Worm (Caenorhabditis elegans): ENCODE measurements around the gene ZK856.11.
A peak's percentile ranks its signal among the peaks of the same experiment; 100 is the strongest.

Gene ZK856.11

ce11 chrV:10204863-10205338 lies at the start of gene ZK856.11, which contains the start of gene ZK856.19:
Gene ZK856.11 (minus strand): TSS chrV:10204938.
Gene ZK856.19 (minus strand): TSS chrV:10204913.
- no peak for TF ChIP-seq aha-1 (tag)
- TF ChIP-seq ceh-82 (tag; optimal IDR thresholded peaks at IDR 0.05): no peak
- TF ChIP-seq aly-2 (tag; optimal IDR thresholded peaks at IDR 0.05): no peak
- TF ChIP-seq mdl-1 (tag; optimal IDR thresholded peaks at IDR 0.05): no peak
- TF ChIP-seq T26A8.4 (GFP tag; IDR thresholded peaks at IDR 0.05): no peak
- TF ChIP-seq rbr-2 (tag; optimal IDR thresholded peaks at IDR 0.05): peak; percentile 62
- 0 out of 2 replicates have a peak, but pooled peaks have one; percentile 23 for TF ChIP-seq hmg-1.1 (GFP tag; IDR thresholded peaks at IDR 0.05)
- no peak for TF ChIP-seq mxl-2 (GFP tag; conservative IDR thresholded peaks at IDR 0.05)
- peak; percentile 35 for TF ChIP-seq hlh-11 (tag; optimal IDR thresholded peaks at IDR 0.05)
- TF ChIP-seq nhr-10 (tag; optimal IDR thresholded peaks at IDR 0.05): no peak
- TF ChIP-seq F10B5.3 (tag; optimal IDR thresholded peaks at IDR 0.05): no peak
- TF ChIP-seq lin-1 (GFP tag; IDR thresholded peaks at IDR 0.05): no peak
- TF ChIP-seq Y48G9A.11 (GFP tag; IDR thresholded peaks at IDR 0.05): no peak
- no peak for TF ChIP-seq saeg-2 (GFP tag; IDR thresholded peaks at IDR 0.05)
- 0 out of 2 replicates have a peak, but pooled peaks have one; percentile 31 for TF ChIP-seq arid-1 (GFP tag; conservative IDR thresholded peaks at IDR 0.05)
- peak; percentile 74 for TF ChIP-seq duxl-1 (tag; optimal IDR thresholded peaks at IDR 0.05; ENCODE audit: poor library complexity)
- no peak for TF ChIP-seq mdt-29 (GFP tag; IDR thresholded peaks at IDR 0.05)
- peak; percentile 72 for TF ChIP-seq mes-2 (tag; optimal IDR thresholded peaks at IDR 0.05; ENCODE audit: poor library complexity, severe bottlenecking)
- no peak for TF ChIP-seq skn-1 (tag; optimal IDR thresholded peaks at IDR 0.05)
- TF ChIP-seq F37D6.2 (tag; optimal IDR thresholded peaks at IDR 0.05): no peak
- TF ChIP-seq daf-12 (tag; optimal IDR thresholded peaks at IDR 0.05): no peak
- peak; percentile 42 for TF ChIP-seq T20F7.1 (GFP tag; optimal IDR thresholded peaks at IDR 0.05)
- TF ChIP-seq F26F4.8 (GFP tag; conservative IDR thresholded peaks at IDR 0.05): no peak
- no peak for TF ChIP-seq egl-27 (tag; optimal IDR thresholded peaks at IDR 0.05)
- peak; percentile 57 for TF ChIP-seq dpl-1 (GFP tag; optimal IDR thresholded peaks at IDR 0.05)
- TF ChIP-seq lin-39 (tag; optimal IDR thresholded peaks at IDR 0.05): no peak
- no peak for TF ChIP-seq fos-1 (tag; optimal IDR thresholded peaks at IDR 0.05)
- peak; percentile 59 for TF ChIP-seq nhr-6 (tag; optimal IDR thresholded peaks at IDR 0.05)
- no peak for TF ChIP-seq ces-1 (GFP tag; optimal IDR thresholded peaks at IDR 0.05)
- no peak for TF ChIP-seq fkh-10 (GFP tag; optimal IDR thresholded peaks at IDR 0.05)
- no peak for TF ChIP-seq daf-16 (GFP tag; optimal IDR thresholded peaks at IDR 0.05)
- TF ChIP-seq daf-16 (tag; optimal IDR thresholded peaks at IDR 0.05): peak; percentile 26
- TF ChIP-seq nhr-28 (tag; optimal IDR thresholded peaks at IDR 0.05): peak; percentile 47
- TF ChIP-seq nhr-11 (tag; optimal IDR thresholded peaks at IDR 0.05): peak; percentile 11
- no peak for TF ChIP-seq attf-4 (tag; optimal IDR thresholded peaks at IDR 0.05)
- no peak for TF ChIP-seq hif-1 (tag; optimal IDR thresholded peaks at IDR 0.05)
- no peak for TF ChIP-seq lin-15B (tag; optimal IDR thresholded peaks at IDR 0.05)
- TF ChIP-seq php-3 (GFP tag; IDR thresholded peaks at IDR 0.05): no peak
- no peak for TF ChIP-seq Y105C5A.15 (GFP tag; IDR thresholded peaks at IDR 0.05)
- TF ChIP-seq Y5F2A.4 (GFP tag; optimal IDR thresholded peaks at IDR 0.05): no peak
- TF ChIP-seq spr-3 (GFP tag; optimal IDR thresholded peaks at IDR 0.05): no peak
- TF ChIP-seq ceh-28 (tag; optimal IDR thresholded peaks at IDR 0.05): no peak
- peak; percentile 64 for TF ChIP-seq nhr-102 (tag; optimal IDR thresholded peaks at IDR 0.05)
- no peak for TF ChIP-seq lim-7 (GFP tag; IDR thresholded peaks at IDR 0.05)
- TF ChIP-seq madf-5 (GFP tag; IDR thresholded peaks at IDR 0.05): no peak
- TF ChIP-seq ztf-11 (tag; optimal IDR thresholded peaks at IDR 0.05): no peak
- TF ChIP-seq ceh-62 (tag; optimal IDR thresholded peaks at IDR 0.05): no peak
- TF ChIP-seq ceh-44 (GFP tag; IDR thresholded peaks at IDR 0.05): no peak
- TF ChIP-seq daf-8 (GFP tag; IDR thresholded peaks at IDR 0.05): no peak
- no peak for TF ChIP-seq cey-2 (tag; optimal IDR thresholded peaks at IDR 0.05; ENCODE audit: borderline replicate concordance, insufficient read depth)
- no peak for TF ChIP-seq zip-2 (tag; optimal IDR thresholded peaks at IDR 0.05)
- TF ChIP-seq daf-19 (GFP tag; conservative IDR thresholded peaks at IDR 0.05): no peak
- TF ChIP-seq lsy-2 (tag; optimal IDR thresholded peaks at IDR 0.05): peak in 1 of 2 experiments; percentile 85

Data from whole organism, L4 larva.